Worm (Caenorhabditis elegans): ENCODE results near the gene srv-6.

Gene srv-6

DNA sequence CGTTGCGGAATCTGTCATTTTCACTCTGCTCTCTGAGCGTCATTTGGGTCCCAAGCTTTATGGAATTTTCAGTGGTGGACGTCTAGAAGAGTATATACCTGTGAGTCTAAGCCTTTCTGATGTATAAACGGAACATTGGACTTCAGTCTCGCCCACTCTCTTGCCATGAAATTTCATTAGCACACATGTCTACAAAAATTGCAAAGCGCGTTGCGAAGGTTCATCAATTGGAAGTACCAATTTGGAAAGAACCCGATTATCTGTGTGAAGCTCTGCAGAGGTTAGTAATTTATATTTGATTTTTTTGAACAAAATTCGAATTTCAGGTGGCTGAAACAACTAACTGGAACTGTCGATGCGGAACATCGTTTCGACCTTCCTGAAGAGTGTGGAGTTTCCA is 32.9 kb downstream of the srv-6 start:
- no peak for TF ChIP-seq pqm-1 (tag; optimal IDR thresholded peaks at IDR 0.05)

DNA sequence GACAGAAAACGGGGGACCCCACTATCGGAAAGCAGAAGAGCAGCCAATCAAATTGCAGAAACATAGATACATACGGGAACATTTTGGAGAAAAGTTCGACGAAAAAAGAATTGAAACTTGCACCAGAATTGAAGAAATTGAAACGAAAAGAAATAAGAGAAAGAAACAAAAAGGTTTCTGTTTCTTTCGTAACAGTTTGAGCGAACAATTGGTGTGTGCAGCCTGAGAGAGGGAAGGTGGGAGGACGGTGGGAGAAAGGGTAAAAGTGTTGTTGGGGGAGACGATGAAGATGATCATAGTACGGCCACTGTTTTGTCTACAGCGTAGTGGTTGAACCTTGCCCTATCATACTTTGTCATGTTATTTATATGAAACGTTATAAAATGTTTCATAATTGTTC is 38.1 kb downstream of the srv-6 start:
- TF ChIP-seq nhr-71 (tag; optimal IDR thresholded peaks at IDR 0.05) (peak; percentile 33), nhr-85 (tag) (no peak), snu-23 (GFP tag; optimal IDR thresholded peaks at IDR 0.05) (peak; percentile 38), rnt-1 (tag; optimal IDR thresholded peaks at IDR 0.05) (peak; percentile 44), nhr-47 (tag; optimal IDR thresholded peaks at IDR 0.05) (no peak), tlp-1 (tag; optimal IDR thresholded peaks at IDR 0.05) (no peak), nhr-12 (tag; optimal IDR thresholded peaks at IDR 0.05) (no peak), sup-37 (GFP tag; optimal IDR thresholded peaks at IDR 0.05) (no peak), nhr-20 (tag; optimal IDR thresholded peaks at IDR 0.05) (peak; percentile 26), ceh-63 (GFP tag; optimal IDR thresholded peaks at IDR 0.05) (no peak), lsy-2 (tag; optimal IDR thresholded peaks at IDR 0.05) (no peak), ztf-4 (tag; optimal IDR thresholded peaks at IDR 0.05) (no peak), lin-14 (GFP tag; optimal IDR thresholded peaks at IDR 0.05) (peak; percentile 59), nhr-90 (tag; optimal IDR thresholded peaks at IDR 0.05; ENCODE audit: poor library complexity) (peak; percentile 2), nhr-76 (tag; optimal IDR thresholded peaks at IDR 0.05) (no peak), nhr-19 (GFP tag; conservative IDR thresholded peaks at IDR 0.05) (peak; percentile 48), pqm-1 (tag; optimal IDR thresholded peaks at IDR 0.05) (no peak), unc-30 (tag; optimal IDR thresholded peaks at IDR 0.05) (no peak), grh-1 (GFP tag; IDR thresholded peaks at IDR 0.05) (no peak)

DNA sequence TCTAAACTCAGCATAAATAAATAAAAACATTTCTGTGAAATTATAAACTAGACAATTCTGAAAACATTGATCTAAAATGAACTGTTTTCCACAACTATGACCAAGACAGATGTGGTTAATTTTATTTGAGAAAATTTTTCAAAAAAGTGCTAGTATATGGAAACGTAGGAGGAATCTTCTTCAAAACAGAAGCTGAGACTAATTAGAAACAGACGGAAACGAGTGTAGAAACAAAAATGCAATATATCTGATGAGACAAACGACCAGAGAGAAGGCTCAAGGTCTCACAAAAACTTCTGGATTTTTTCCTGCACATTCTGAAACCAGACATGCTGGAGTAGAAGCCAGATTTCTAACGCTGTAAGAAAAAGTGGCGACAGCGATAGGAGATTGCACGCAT is 39.1 kb downstream of the srv-6 start:
- TF ChIP-seq dsc-1 (tag; optimal IDR thresholded peaks at IDR 0.05) (peak; percentile 96), lin-39 (tag; optimal IDR thresholded peaks at IDR 0.05) (no peak), fkh-4 (tag; optimal IDR thresholded peaks at IDR 0.05; ENCODE audit: borderline replicate concordance) (peak; percentile 86)

DNA sequence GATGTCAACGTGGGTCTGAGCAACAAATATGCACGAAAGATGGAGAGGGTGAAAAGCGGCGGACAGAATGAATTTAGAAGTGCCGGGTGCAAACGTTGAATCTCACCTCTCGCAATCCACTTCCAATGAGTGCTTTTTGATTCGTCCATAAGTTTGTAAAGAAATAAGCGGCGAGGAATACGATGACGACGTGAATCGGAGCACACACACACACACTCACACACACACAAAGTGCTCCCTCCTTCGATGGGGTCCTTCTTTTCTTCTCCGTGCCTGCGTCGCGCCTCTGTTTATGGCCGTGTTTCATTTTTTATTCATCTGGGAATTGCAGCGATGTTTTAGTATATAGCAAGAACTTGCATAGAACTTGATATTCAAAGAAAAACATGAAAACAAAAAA is 40.6 kb downstream of the srv-6 start, which contains the start of gene paf-2:
Gene paf-2 (minus strand): TSS at position 290 of the 400 bp plus-strand sequence.
- TF ChIP-seq ceh-82 (tag; optimal IDR thresholded peaks at IDR 0.05) (peak in 1 of 3 experiments; percentile 19), lin-14 (GFP tag; optimal IDR thresholded peaks at IDR 0.05) (peak; percentile 59), efl-1 (optimal IDR thresholded peaks at IDR 0.05) (no peak), efl-1 (GFP tag; optimal IDR thresholded peaks at IDR 0.05 in 1 of 2) (peak in 1 of 2 experiments; percentile 78), nhr-76 (tag; optimal IDR thresholded peaks at IDR 0.05) (no peak), fkh-10 (GFP tag; optimal IDR thresholded peaks at IDR 0.05) (peak; percentile 66), tbx-2 (tag; optimal IDR thresholded peaks at IDR 0.05) (no peak), aly-2 (tag; optimal IDR thresholded peaks at IDR 0.05) (peak; percentile 17), ets-5 (GFP tag; IDR thresholded peaks at IDR 0.05) (no peak)

DNA sequence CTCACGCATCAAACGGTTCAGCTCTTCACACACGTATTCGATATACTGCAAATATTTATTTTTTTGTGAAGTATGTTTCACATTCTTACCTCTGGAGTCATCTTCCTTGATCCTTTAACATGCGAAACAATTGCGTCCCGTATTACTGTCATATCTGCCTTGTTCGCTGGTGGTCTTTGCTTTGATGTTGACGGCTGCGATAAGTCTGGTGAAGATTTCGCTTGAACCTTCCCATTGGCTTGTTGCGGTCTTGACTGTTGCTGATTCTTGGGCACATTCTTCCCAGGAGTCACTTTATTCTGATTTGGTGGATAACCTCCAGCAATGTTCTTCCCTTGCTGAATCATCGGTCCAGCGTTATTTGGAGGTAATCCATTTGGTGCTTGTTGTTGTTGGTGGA is 46.3 kb downstream of the srv-6 start:
- TF ChIP-seq nhr-28 (tag; optimal IDR thresholded peaks at IDR 0.05), result no peak
- TF ChIP-seq blmp-1 (tag; optimal IDR thresholded peaks at IDR 0.05), result no peak
- no peak for TF ChIP-seq ama-1 (optimal IDR thresholded peaks at IDR 0.05)
- TF ChIP-seq nhr-90 (tag; optimal IDR thresholded peaks at IDR 0.05; ENCODE audit: poor library complexity), result no peak
- no peak for TF ChIP-seq ztf-11 (tag; optimal IDR thresholded peaks at IDR 0.05)
- no peak for TF ChIP-seq nhr-77 (tag; optimal IDR thresholded peaks at IDR 0.05)
- TF ChIP-seq nhr-71 (tag; optimal IDR thresholded peaks at IDR 0.05), result no peak
- TF ChIP-seq rnt-1 (tag; optimal IDR thresholded peaks at IDR 0.05), result no peak
- TF ChIP-seq efl-3 (GFP tag; optimal IDR thresholded peaks at IDR 0.05), result no peak
- TF ChIP-seq ceh-8 (GFP tag; optimal IDR thresholded peaks at IDR 0.05), result no peak
- TF ChIP-seq Y116A8C.19 (tag; optimal IDR thresholded peaks at IDR 0.05; ENCODE audit: borderline replicate concordance), result no peak
